Worm (Caenorhabditis elegans) whole organism, young adult: ENCODE data around the gene R04B5.7.

Experiments used
- rcor-1 ChIP-seq: fragments of 200-800 bp; sonication (Bioruptor generic); IDR thresholded peaks from 2 replicates; pipeline ENCODE4 v1.3.6; 2022; ENCODE audit warnings: missing genetic modification reagents, missing genetic modification characterization, missing compliant biosample characterization
- sptf-2 ChIP-seq: fragments of 200-800 bp; sonication (Bioruptor generic); optimal IDR thresholded peaks from 2 replicates; lab custom pipeline; 2018; ENCODE audit warnings: mild to moderate bottlenecking, missing genetic modification characterization, missing compliant biosample characterization
- tbp1 ChIP-seq: fragments of 200-800 bp; sonication (Bioruptor generic); optimal IDR thresholded peaks from 2 replicates; lab custom pipeline; 2018; ENCODE audit warnings: mild to moderate bottlenecking, missing genetic modification characterization, missing compliant biosample characterization
- ztf-28 ChIP-seq: fragments of 200-800 bp; sonication (Bioruptor generic); IDR thresholded peaks from 2 replicates; pipeline ENCODE4 v1.3.6; 2022; ENCODE audit warnings: missing genetic modification reagents, missing genetic modification characterization, missing compliant biosample characterization

- TF ChIP-seq sptf-2 (GFP tag; lab: Kevin White, UChicago) = no peak
- no peak for TF ChIP-seq tbp1
- no peak for TF ChIP-seq ztf-28 (GFP tag; lab: Robert Waterston, UW)
- no peak for TF ChIP-seq rcor-1
Measured at ce11 chrV:10080905-10081304, 9.5 kb downstream of the R04B5.7 start.
